Fruit fly (Drosophila melanogaster) whole organism, adult: ENCODE results near the gene CG15773.

Experiments
- CG11617 ChIP-seq: fragments of 200-800 bp; sonication (Bioruptor generic); optimal IDR thresholded peaks from 2 replicates; lab custom pipeline; 2017; ENCODE audit warnings: mild to moderate bottlenecking, missing biosample characterization, missing genetic modification reagents, missing genetic modification characterization
- CG12768 ChIP-seq: fragments of 200-800 bp; sonication (Bioruptor generic); optimal IDR thresholded peaks from 2 replicates; lab custom pipeline; 2017; ENCODE audit warnings: missing biosample characterization, missing genetic modification characterization, mild to moderate bottlenecking, moderate library complexity, missing genetic modification reagents
- CG14711 ChIP-seq: fragments of 200-800 bp; sonication (Bioruptor generic); optimal IDR thresholded peaks from 2 replicates; lab custom pipeline; 2018; ENCODE audit warnings: missing biosample characterization, mild to moderate bottlenecking, missing genetic modification characterization, moderate library complexity
- CG1620 ChIP-seq: fragments of 200-800 bp; sonication (Bioruptor generic); optimal IDR thresholded peaks from 2 replicates; lab custom pipeline; 2016; ENCODE audit warnings: missing biosample characterization, missing genetic modification characterization
- CG33017 ChIP-seq: fragments of 200-800 bp; sonication (Bioruptor generic); optimal IDR thresholded peaks from 2 replicates; lab custom pipeline; 2018; ENCODE audit warnings: missing biosample characterization, mild to moderate bottlenecking, missing genetic modification characterization, moderate library complexity
- CG5204 ChIP-seq: fragments of 200-800 bp; sonication (Bioruptor generic); optimal IDR thresholded peaks from 2 replicates; lab custom pipeline; 2016; ENCODE audit warnings: missing biosample characterization, missing genetic modification characterization
- CG7045 ChIP-seq: fragments of 200-800 bp; sonication (Bioruptor generic); optimal IDR thresholded peaks from 2 replicates; lab custom pipeline; 2017; ENCODE audit warnings: missing biosample characterization, mild to moderate bottlenecking, missing genetic modification characterization
- CG7101 ChIP-seq: fragments of 200-800 bp; sonication (Bioruptor generic); optimal IDR thresholded peaks from 2 replicates; lab custom pipeline; 2018; ENCODE audit warnings: missing biosample characterization, mild to moderate bottlenecking, missing genetic modification characterization, moderate library complexity
- Clk ChIP-seq: fragments of 200-800 bp; sonication (Bioruptor generic); optimal IDR thresholded peaks from 2 replicates; lab custom pipeline; 2017; ENCODE audit warnings: missing biosample characterization, missing genetic modification characterization
- Crg-1 ChIP-seq: fragments of 200-800 bp; sonication (Bioruptor generic); optimal IDR thresholded peaks from 2 replicates; lab custom pipeline; 2016; ENCODE audit warnings: missing biosample characterization, missing genetic modification characterization
- Hr96 ChIP-seq: fragments of 200-800 bp; sonication (Bioruptor generic); optimal IDR thresholded peaks from 2 replicates; lab custom pipeline; 2016; ENCODE audit warnings: missing biosample characterization, missing genetic modification characterization
- Mnt ChIP-seq: fragments of 200-800 bp; sonication (Bioruptor generic); optimal IDR thresholded peaks from 2 replicates; lab custom pipeline; 2016; ENCODE audit warnings: missing biosample characterization, mild to moderate bottlenecking, missing genetic modification characterization
- bab1 ChIP-seq: fragments of 200-800 bp; sonication (Bioruptor generic); optimal IDR thresholded peaks from 3 replicates; lab custom pipeline; 2019; ENCODE audit warnings: missing biosample characterization, mild to moderate bottlenecking, missing genetic modification characterization, moderate library complexity
- cic ChIP-seq: fragments of 200-800 bp; sonication (Bioruptor generic); optimal IDR thresholded peaks from 2 replicates; lab custom pipeline; 2017; ENCODE audit warnings: missing biosample characterization, mild to moderate bottlenecking, missing genetic modification characterization, moderate library complexity
- cnc ChIP-seq, 2 experiments: fragments of >200 bp; optimal IDR thresholded peaks; 2 replicates each; lab custom pipeline; 2017
- kay ChIP-seq: fragments of 200-800 bp; sonication (Bioruptor generic); peaks from one replicate; lab custom pipeline; 2016; ENCODE audit warnings: missing biosample characterization, missing genetic modification characterization, borderline replicate concordance
- ovo ChIP-seq: fragments of 200-800 bp; sonication (Bioruptor generic); optimal IDR thresholded peaks from 2 replicates; lab custom pipeline; 2016; ENCODE audit warnings: missing biosample characterization, missing genetic modification characterization
- pad ChIP-seq: fragments of 200-800 bp; sonication (Bioruptor generic); optimal IDR thresholded peaks from 3 replicates; lab custom pipeline; 2017; ENCODE audit warnings: missing biosample characterization, missing genetic modification characterization, mild to moderate bottlenecking, moderate library complexity, missing genetic modification reagents
- tj ChIP-seq: fragments of 200-800 bp; sonication (Bioruptor generic); optimal IDR thresholded peaks from 3 replicates; lab custom pipeline; 2017; ENCODE audit warnings: missing biosample characterization, mild to moderate bottlenecking, missing genetic modification characterization, moderate library complexity
- toe ChIP-seq: fragments of 200-800 bp; sonication (Bioruptor generic); optimal IDR thresholded peaks from 2 replicates; lab custom pipeline; 2016; ENCODE audit warnings: missing biosample characterization, missing genetic modification characterization

Gene CG15773

dm6 chrX:5766732-5767131, 34.2 kb downstream of the CG15773 start:
- no peak for TF ChIP-seq Hr96 (GFP tag; lab: Kevin White, UChicago)
- TF ChIP-seq CG7045 (GFP tag; lab: Kevin White, UChicago) = no peak
- TF ChIP-seq CG1620 = no peak
- no peak for TF ChIP-seq bab1
- TF ChIP-seq CG14711 (tag; lab: Kevin White, UChicago) = no peak
- TF ChIP-seq kay (GFP tag; lab: Kevin White, UChicago) = no peak
- no peak for TF ChIP-seq CG7101
- TF ChIP-seq Crg-1 (GFP tag; lab: Kevin White, UChicago) = no peak
- no peak for TF ChIP-seq CG11617 (GFP tag; lab: Kevin White, UChicago)
- no peak for TF ChIP-seq cnc (optimal IDR thresholded peaks at IDR 0.05; lab: Kevin White, UChicago)
- no peak for TF ChIP-seq pad
- TF ChIP-seq CG33017 (tag; lab: Kevin White, UChicago) = no peak
- TF ChIP-seq CG12768 = no peak
- TF ChIP-seq cic (GFP tag; lab: Kevin White, UChicago) = no peak
- TF ChIP-seq tj (GFP tag; lab: Kevin White, UChicago) = no peak
- TF ChIP-seq Mnt (GFP tag; lab: Kevin White, UChicago) = no peak
- no peak for TF ChIP-seq Clk (GFP tag; lab: Kevin White, UChicago)
- TF ChIP-seq toe = no peak

- TF ChIP-seq CG12768 (no peak), kay (GFP tag; lab: Kevin White, UChicago) (no peak), CG11617 (GFP tag; lab: Kevin White, UChicago) (no peak), cnc (optimal IDR thresholded peaks at IDR 0.05; lab: Kevin White, UChicago) (no peak), Hr96 (GFP tag; lab: Kevin White, UChicago) (no peak), ovo (GFP tag; lab: Kevin White, UChicago) (no peak), pad (no peak)
These were observed 36.2 kb downstream of the CG15773 start for dm6 chrX:5768602-5769251.

dm6 chrX:5770730-5771181, 38.2 kb downstream of the CG15773 start, which contains the start of gene CG3097:
CG3097 (minus strand) TSS chrX:5770780.
- peak; percentile 81 for TF ChIP-seq pad
- no peak for TF ChIP-seq cic (GFP tag; lab: Kevin White, UChicago)

- TF ChIP-seq CG7101 (no peak), cic (GFP tag; lab: Kevin White, UChicago) (no peak), ovo (GFP tag; lab: Kevin White, UChicago) (no peak), CG14711 (tag; lab: Kevin White, UChicago) (no peak), CG33017 (tag; lab: Kevin White, UChicago) (no peak), cnc (optimal IDR thresholded peaks at IDR 0.05; lab: Kevin White, UChicago) (no peak), kay (GFP tag; lab: Kevin White, UChicago) (no peak), bab1 (no peak), tj (GFP tag; lab: Kevin White, UChicago) (no peak), CG12768 (no peak), CG1620 (no peak), CG5204 (GFP tag; lab: Kevin White, UChicago) (no peak), Mnt (GFP tag; lab: Kevin White, UChicago) (no peak), Crg-1 (GFP tag; lab: Kevin White, UChicago) (no peak), Hr96 (GFP tag; lab: Kevin White, UChicago) (no peak), CG7045 (GFP tag; lab: Kevin White, UChicago) (no peak), toe (no peak), CG11617 (GFP tag; lab: Kevin White, UChicago) (no peak), Clk (GFP tag; lab: Kevin White, UChicago) (no peak)
These were observed 39.9 kb downstream of the CG15773 start for dm6 chrX:5772409-5772808.

dm6 chrX:5776547-5776946, 44.0 kb downstream of the CG15773 start, which contains the start of gene CG42264:
CG42264 (minus strand) TSS chrX:5776647.
- no peak for TF ChIP-seq toe
- no peak for TF ChIP-seq CG1620

dm6 chrX:5781520-5781919, 49.0 kb downstream of the CG15773 start, which contains the start of gene CG3108:
CG3108 (minus strand) TSS chrX:5781620.
- TF ChIP-seq CG7101 = no peak
- TF ChIP-seq bab1 = no peak
- no peak for TF ChIP-seq CG33017 (tag; lab: Kevin White, UChicago)
- no peak for TF ChIP-seq ovo (GFP tag; lab: Kevin White, UChicago)
- no peak for TF ChIP-seq Hr96 (GFP tag; lab: Kevin White, UChicago)
- no peak for TF ChIP-seq Mnt (GFP tag; lab: Kevin White, UChicago)
- TF ChIP-seq toe = no peak
- no peak for TF ChIP-seq cnc (optimal IDR thresholded peaks at IDR 0.05; lab: Kevin White, UChicago)
- TF ChIP-seq kay (GFP tag; lab: Kevin White, UChicago) = no peak
- TF ChIP-seq Clk (GFP tag; lab: Kevin White, UChicago) = no peak
- TF ChIP-seq CG7045 (GFP tag; lab: Kevin White, UChicago) = no peak
